Worm (Caenorhabditis elegans) whole organism, late embryonic: Measurements from ENCODE around the gene gpcp-2.

ENCODE experiments used
- C38D4.7 ChIP-seq: fragments of 200-800 bp; sonication (Bioruptor generic); optimal IDR thresholded peaks from 2 replicates; lab custom pipeline; 2018; ENCODE audit warnings: mild to moderate bottlenecking, missing genetic modification characterization, moderate library complexity, missing compliant biosample characterization
- ceh-22 ChIP-seq: sonication (generic microtip); optimal IDR thresholded peaks from 2 replicates; lab custom pipeline; 2017; ENCODE audit warnings: missing biosample characterization, missing genetic modification characterization
- ceh-24 ChIP-seq: sonication (generic microtip); optimal IDR thresholded peaks from 2 replicates; lab custom pipeline; 2016; ENCODE audit warnings: mild to moderate bottlenecking, missing genetic modification characterization, missing compliant biosample characterization
- dmd-4 ChIP-seq: sonication (generic microtip); optimal IDR thresholded peaks from 2 replicates; lab custom pipeline; 2016; ENCODE audit warnings: borderline replicate concordance, missing genetic modification characterization, missing compliant biosample characterization
- dve-1 ChIP-seq: sonication (generic microtip); optimal IDR thresholded peaks from 2 replicates; lab custom pipeline; 2017; ENCODE audit warnings: antibody characterized with exemption, mild to moderate bottlenecking, missing genetic modification characterization, missing compliant biosample characterization
- fkh-10 ChIP-seq: fragments of 150-350 bp; optimal IDR thresholded peaks from 2 replicates; lab custom pipeline; 2014; ENCODE audit warnings: missing biosample characterization, missing genetic modification reagents, missing genetic modification characterization
- nfya-1 ChIP-seq: sonication (generic microtip); optimal IDR thresholded peaks from 2 replicates; lab custom pipeline; 2017; ENCODE audit warnings: missing genetic modification characterization, mild to moderate bottlenecking, missing compliant biosample characterization, antibody characterized with exemption, moderate library complexity
- nhr-232 ChIP-seq: sonication (generic microtip); optimal IDR thresholded peaks from 2 replicates; lab custom pipeline; 2016; ENCODE audit warnings: missing genetic modification characterization, missing compliant biosample characterization
- pag-3 ChIP-seq: sonication (generic microtip); optimal IDR thresholded peaks from 2 replicates; lab custom pipeline; 2016; ENCODE audit warnings: missing compliant biosample characterization, missing genetic modification characterization, borderline replicate concordance
- pha-2 ChIP-seq: sonication (generic microtip); optimal IDR thresholded peaks from 2 replicates; lab custom pipeline; 2017; ENCODE audit warnings: mild to moderate bottlenecking, missing genetic modification characterization, missing compliant biosample characterization
- rnt-1 ChIP-seq: sonication (generic microtip); optimal IDR thresholded peaks from 2 replicates; lab custom pipeline; 2016; ENCODE audit warnings: missing genetic modification characterization, missing compliant biosample characterization
- tbx-2 ChIP-seq: sonication (generic microtip); optimal IDR thresholded peaks from 2 replicates; lab custom pipeline; 2016; ENCODE audit warnings: missing genetic modification characterization, missing compliant biosample characterization
- zip-5 ChIP-seq: sonication (generic microtip); optimal IDR thresholded peaks from 2 replicates; lab custom pipeline; 2016; ENCODE audit warnings: missing genetic modification characterization, missing compliant biosample characterization

DNA sequence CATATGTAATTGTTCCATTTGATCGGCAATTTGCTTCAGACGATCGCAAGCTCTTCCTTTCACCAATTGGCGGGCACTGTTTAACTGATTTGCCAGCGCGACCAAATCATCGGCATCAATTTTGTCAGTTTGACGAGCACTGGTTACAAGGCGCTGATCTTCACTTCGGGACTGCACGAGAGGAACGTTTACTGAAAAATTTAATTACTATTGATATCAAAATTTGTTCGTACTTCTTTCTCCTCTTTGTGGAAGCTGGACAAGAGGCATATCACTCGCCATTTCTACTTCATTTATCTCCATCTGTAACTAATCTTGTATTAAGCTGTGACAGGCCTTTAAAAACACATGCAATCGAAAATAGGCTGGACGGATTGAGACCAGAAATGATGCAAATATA is 35.3 kb downstream of the gpcp-2 start, which contains the start of gene C08B11.9:
- TF ChIP-seq nfya-1 (tag; lab: Kevin White, UChicago), result no peak
- TF ChIP-seq tbx-2 (tag; lab: Kevin White, UChicago), result no peak
- TF ChIP-seq C38D4.7 (GFP tag; lab: Kevin White, UChicago), result no peak
- TF ChIP-seq ceh-24 (tag; lab: Kevin White, UChicago), result no peak
- TF ChIP-seq pha-2 (tag; lab: Kevin White, UChicago), result no peak
- no peak for TF ChIP-seq ceh-22 (tag; lab: Kevin White, UChicago)
- TF ChIP-seq dve-1 (tag; lab: Kevin White, UChicago), result no peak
- TF ChIP-seq fkh-10 (GFP tag; lab: Kevin White, UChicago), result no peak
- TF ChIP-seq dmd-4 (tag; lab: Kevin White, UChicago), result no peak
- TF ChIP-seq pag-3 (tag; lab: Kevin White, UChicago), result no peak
- TF ChIP-seq rnt-1 (tag; lab: Kevin White, UChicago), result no peak
- TF ChIP-seq nhr-232 (tag; lab: Kevin White, UChicago), result no peak
- TF ChIP-seq zip-5 (tag; lab: Kevin White, UChicago), result no peak
